Fruit fly (Drosophila melanogaster): Measurements from ENCODE around the gene CG4598.

The CG4598 gene

DNA sequence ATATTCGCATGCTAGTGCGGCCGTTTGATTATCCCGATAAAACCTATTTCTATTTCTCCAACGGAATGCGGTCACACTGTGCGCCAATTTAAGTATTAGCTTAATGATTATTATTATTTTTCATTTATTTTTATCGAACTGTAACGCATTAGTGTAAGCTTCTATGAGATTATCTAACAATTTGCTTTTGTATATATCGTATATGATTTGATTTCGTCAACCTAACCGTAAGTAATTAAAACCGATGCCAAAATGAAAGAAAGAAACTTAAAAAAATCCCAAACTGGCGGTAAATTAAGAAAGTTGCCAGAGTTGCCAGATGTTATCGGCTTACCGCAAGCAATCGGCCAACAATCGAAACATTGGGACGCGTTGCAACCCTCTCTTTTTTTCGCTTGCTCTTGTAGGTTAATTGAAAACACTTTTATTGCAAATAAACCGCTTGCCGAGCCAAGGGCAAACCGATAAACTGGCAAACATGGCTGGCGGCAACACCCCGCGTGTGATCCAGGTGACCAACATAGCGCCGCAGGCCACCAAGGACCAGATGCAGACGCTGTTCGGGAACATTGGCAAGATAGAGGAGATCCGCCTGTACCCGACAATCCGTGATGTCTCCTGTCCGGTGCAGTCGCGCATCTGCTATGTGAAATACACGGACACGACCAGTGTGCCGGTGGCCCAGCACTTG, 5.7 kb upstream of the CG4598 start, which contains the start of the genes Etl1 and Srp54 (continued):
- no peak for TF ChIP-seq slp2 (GFP tag; optimal IDR thresholded peaks at IDR 0.05)
- no peak for TF ChIP-seq CG11398 (GFP tag; optimal IDR thresholded peaks at IDR 0.05)
- no peak for TF ChIP-seq dmrt99B (tag; optimal IDR thresholded peaks at IDR 0.05)
- TF ChIP-seq Fer1 (GFP tag; optimal IDR thresholded peaks at IDR 0.05), result no peak
- no peak for TF ChIP-seq sob (GFP tag; IDR thresholded peaks at IDR 0.05)
- TF ChIP-seq CG8944 (GFP tag; optimal IDR thresholded peaks at IDR 0.05), result no peak
- TF ChIP-seq Dref (GFP tag; IDR thresholded peaks at IDR 0.05), result peak; percentile 56
- no peak for TF ChIP-seq NFAT (GFP tag; IDR thresholded peaks at IDR 0.05)
- no peak for TF ChIP-seq CG10959 (GFP tag; IDR thresholded peaks at IDR 0.05)
- TF ChIP-seq CG14050 (GFP tag; IDR thresholded peaks at IDR 0.05), result no peak
- TF ChIP-seq ttk (GFP tag; IDR thresholded peaks at IDR 0.05), result no peak
- TF ChIP-seq CG9437 (GFP tag; optimal IDR thresholded peaks at IDR 0.05), result no peak
- 0 out of 2 replicates have a peak, but pooled peaks have one; percentile 20 for TF ChIP-seq CG31441 (GFP tag; IDR thresholded peaks at IDR 0.05)
- TF ChIP-seq tll (GFP tag; optimal IDR thresholded peaks at IDR 0.05), result no peak
- no peak for TF ChIP-seq CG8281 (tag; optimal IDR thresholded peaks at IDR 0.05)
- no peak for TF ChIP-seq schlank (tag; optimal IDR thresholded peaks at IDR 0.05)
- TF ChIP-seq bbx (GFP tag; IDR thresholded peaks at IDR 0.05; ENCODE audit: partially characterized antibody), result 0 out of 2 replicates have a peak, but pooled peaks have one; percentile 28
- no peak for TF ChIP-seq Vsx1 (GFP tag; optimal IDR thresholded peaks at IDR 0.05)
- no peak for TF ChIP-seq Asciz (GFP tag; optimal IDR thresholded peaks at IDR 0.05)
- no peak for TF ChIP-seq Atf6 (GFP tag; IDR thresholded peaks at IDR 0.05)
- TF ChIP-seq CG10209 (GFP tag; optimal IDR thresholded peaks at IDR 0.05), result no peak
- no peak for TF ChIP-seq pfk (GFP tag; optimal IDR thresholded peaks at IDR 0.05)
- TF ChIP-seq H15 (GFP tag; IDR thresholded peaks at IDR 0.05), result no peak
- TF ChIP-seq Awh (GFP tag; IDR thresholded peaks at IDR 0.05), result no peak
- no peak for TF ChIP-seq pan (optimal IDR thresholded peaks at IDR 0.05)
- no peak for TF ChIP-seq pan (GFP tag; optimal IDR thresholded peaks at IDR 0.05 in 1 of 2, IDR thresholded peaks at IDR 0.05 in 1 of 2)
- TF ChIP-seq Med (GFP tag), result peak; percentile 66
- TF ChIP-seq eve (GFP tag; optimal IDR thresholded peaks at IDR 0.05), result no peak
- no peak for TF ChIP-seq CG7745 (tag; optimal IDR thresholded peaks at IDR 0.05)
- peak; percentile 49 for TF ChIP-seq zen (tag; optimal IDR thresholded peaks at IDR 0.05)
- peak; percentile 17; the same call in 1 of the 2 replicates for TF ChIP-seq slbo (GFP tag; IDR thresholded peaks at IDR 0.05)
- TF ChIP-seq usp (GFP tag; optimal IDR thresholded peaks at IDR 0.05), result no peak
- no peak for TF ChIP-seq CG9727 (GFP tag; optimal IDR thresholded peaks at IDR 0.05)
- TF ChIP-seq CG18764 (GFP tag; optimal IDR thresholded peaks at IDR 0.05), result no peak
- TF ChIP-seq Oli (tag; optimal IDR thresholded peaks at IDR 0.05), result no peak
- TF ChIP-seq CG4404 (GFP tag; IDR thresholded peaks at IDR 0.05), result no peak
- TF ChIP-seq Meics (GFP tag; optimal IDR thresholded peaks at IDR 0.05), result no peak
- peak; percentile 42 for TF ChIP-seq nmo (GFP tag; optimal IDR thresholded peaks at IDR 0.05)
- TF ChIP-seq Camta (GFP tag; optimal IDR thresholded peaks at IDR 0.05), result no peak
- no peak for TF ChIP-seq da (GFP tag; optimal IDR thresholded peaks at IDR 0.05)
- no peak for TF ChIP-seq CG32767 (GFP tag; IDR thresholded peaks at IDR 0.05)
- no peak for TF ChIP-seq CG9215 (GFP tag; IDR thresholded peaks at IDR 0.05)
- TF ChIP-seq CG18011 (GFP tag; optimal IDR thresholded peaks at IDR 0.05), result no peak
- no peak for TF ChIP-seq ham (GFP tag; IDR thresholded peaks at IDR 0.05)
- TF ChIP-seq eyg (GFP tag; optimal IDR thresholded peaks at IDR 0.05), result no peak
- no peak for TF ChIP-seq CG12769 (tag; optimal IDR thresholded peaks at IDR 0.05)
- TF ChIP-seq NC2β (GFP tag; optimal IDR thresholded peaks at IDR 0.05), result no peak
- 0 out of 3 replicates have a peak, but pooled peaks have one; percentile 25 for TF ChIP-seq CG34422 (GFP tag; IDR thresholded peaks at IDR 0.05)
- TF ChIP-seq chinmo (GFP tag; IDR thresholded peaks at IDR 0.05; ENCODE audit: partially characterized antibody), result no peak
- TF ChIP-seq CG12391 (tag; optimal IDR thresholded peaks at IDR 0.05), result peak; percentile 22
- TF ChIP-seq yki (optimal IDR thresholded peaks at IDR 0.05), result no peak

Measured in whole organism, embryonic.